Fruit fly (Drosophila melanogaster) whole organism, embryonic: ENCODE results near the gene sick.

Experiments used
- CG10209 ChIP-seq: fragments of 200-800 bp; sonication (Bioruptor generic); optimal IDR thresholded peaks from 3 replicates; lab custom pipeline; 2017; ENCODE audit warnings: missing biosample characterization, mild to moderate bottlenecking, missing genetic modification characterization, missing genetic modification reagents
- CG11504 ChIP-seq: fragments of 200-800 bp; sonication (Bioruptor generic); optimal IDR thresholded peaks from 3 replicates; lab custom pipeline; 2019; ENCODE audit warnings: missing biosample characterization, mild to moderate bottlenecking, missing genetic modification characterization, moderate library complexity
- CG12236 ChIP-seq: fragments of 200-800 bp; sonication (Bioruptor generic); optimal IDR thresholded peaks from 2 replicates; lab custom pipeline; 2016; ENCODE audit warnings: missing biosample characterization, missing genetic modification characterization
- CG13296 ChIP-seq: fragments of 200-800 bp; sonication (Bioruptor generic); optimal IDR thresholded peaks from 3 replicates; lab custom pipeline; 2018; ENCODE audit warnings: missing biosample characterization, mild to moderate bottlenecking, missing genetic modification characterization
- CG13894 ChIP-seq: fragments of 200-800 bp; sonication (Bioruptor generic); optimal IDR thresholded peaks from 3 replicates; lab custom pipeline; 2018; ENCODE audit warnings: missing biosample characterization, mild to moderate bottlenecking, missing genetic modification characterization, moderate library complexity
- CG14441 ChIP-seq: fragments of 200-800 bp; sonication (Bioruptor generic); IDR thresholded peaks from 2 replicates; pipeline ENCODE4 v1.3.6; 2022; ENCODE audit warnings: missing biosample characterization, missing genetic modification characterization
- CG16815 ChIP-seq: fragments of 200-800 bp; sonication (Bioruptor generic); optimal IDR thresholded peaks from 3 replicates; lab custom pipeline; 2017; ENCODE audit warnings: missing biosample characterization, mild to moderate bottlenecking, missing genetic modification characterization
- CG17385 ChIP-seq: fragments of 200-800 bp; sonication (Bioruptor generic); optimal IDR thresholded peaks from 3 replicates; lab custom pipeline; 2018; ENCODE audit warnings: missing biosample characterization, mild to moderate bottlenecking, missing genetic modification characterization
- CG17612 ChIP-seq: fragments of 200-800 bp; sonication (Bioruptor generic); IDR thresholded peaks from 2 replicates; pipeline ENCODE4 v1.3.6; 2022; ENCODE audit warnings: missing biosample characterization, missing genetic modification characterization
- CG17802 ChIP-seq: fragments of 200-800 bp; sonication (Bioruptor generic); optimal IDR thresholded peaks from 2 replicates; lab custom pipeline; 2018; ENCODE audit warnings: missing biosample characterization, mild to moderate bottlenecking, missing genetic modification characterization, moderate library complexity
- CG17912 ChIP-seq: fragments of 200-800 bp; sonication (Bioruptor generic); optimal IDR thresholded peaks from 2 replicates; lab custom pipeline; 2018; ENCODE audit warnings: missing biosample characterization, mild to moderate bottlenecking, missing genetic modification characterization
- CG18599 ChIP-seq: fragments of 200-800 bp; sonication (Bioruptor generic); optimal IDR thresholded peaks from 3 replicates; lab custom pipeline; 2017; ENCODE audit warnings: missing biosample characterization, missing genetic modification characterization, mild to moderate bottlenecking, moderate library complexity, missing genetic modification reagents
- CG2120 ChIP-seq: fragments of 200-800 bp; sonication (Bioruptor generic); optimal IDR thresholded peaks from 3 replicates; lab custom pipeline; 2016; ENCODE audit warnings: missing biosample characterization, missing genetic modification characterization
- CG2199 ChIP-seq: fragments of 200-800 bp; sonication (Bioruptor generic); IDR thresholded peaks from 3 replicates; pipeline ENCODE4 v1.3.6; 2022; ENCODE audit warnings: missing biosample characterization, missing genetic modification characterization
- CG2202 ChIP-seq: fragments of 200-800 bp; sonication (Bioruptor generic); optimal IDR thresholded peaks from 2 replicates; lab custom pipeline; 2018; ENCODE audit warnings: missing biosample characterization, mild to moderate bottlenecking, missing genetic modification characterization
- CG2712 ChIP-seq: fragments of 200-800 bp; optimal IDR thresholded peaks from 3 replicates; lab custom pipeline; 2019; ENCODE audit warnings: missing biosample characterization, mild to moderate bottlenecking, missing genetic modification characterization, moderate library complexity
- CG32772 ChIP-seq: fragments of 200-800 bp; sonication (Bioruptor generic); IDR thresholded peaks from 2 replicates; pipeline ENCODE4 v1.3.6; 2022; ENCODE audit warnings: missing biosample characterization, missing genetic modification characterization
- CG4820 ChIP-seq: fragments of 200-800 bp; sonication (Bioruptor generic); optimal IDR thresholded peaks from 3 replicates; lab custom pipeline; 2016; ENCODE audit warnings: missing biosample characterization, missing genetic modification characterization
- CG6254 ChIP-seq: fragments of 200-800 bp; sonication (Bioruptor generic); optimal IDR thresholded peaks from 3 replicates; lab custom pipeline; 2017; ENCODE audit warnings: mild to moderate bottlenecking, missing biosample characterization, missing genetic modification reagents, missing genetic modification characterization
- CG7271 ChIP-seq: fragments of 200-800 bp; sonication (Bioruptor generic); optimal IDR thresholded peaks from 2 replicates; lab custom pipeline; 2018; ENCODE audit warnings: missing biosample characterization, mild to moderate bottlenecking, missing genetic modification characterization, moderate library complexity
- D ChIP-seq, 2 experiments: fragments of 200-800 bp in 1 of 2; fragments of >200 bp in 1 of 2; sonication (Bioruptor generic) in 1 of 2; optimal IDR thresholded peaks; 2 replicates in 1 of 2; 3 replicates in 1 of 2; lab custom pipeline; 2017; ENCODE audit warnings: mild to moderate bottlenecking in 1 of 2, missing biosample characterization in 1 of 2, missing genetic modification characterization in 1 of 2, missing genetic modification reagents in 1 of 2
- Doc3 ChIP-seq: fragments of 200-800 bp; sonication (Bioruptor generic); IDR thresholded peaks from 3 replicates; pipeline ENCODE4 v1.3.6; 2022; ENCODE audit warnings: missing biosample characterization, missing genetic modification characterization; ENCODE audit not compliant: partially characterized antibody
- Elba2 ChIP-seq: fragments of 200-800 bp; sonication (Bioruptor generic); optimal IDR thresholded peaks from 3 replicates; lab custom pipeline; 2016; ENCODE audit warnings: missing biosample characterization, missing genetic modification characterization
- Ets97D ChIP-seq: fragments of 200-800 bp; sonication (Bioruptor generic); optimal IDR thresholded peaks from 3 replicates; lab custom pipeline; 2016; ENCODE audit warnings: missing biosample characterization, missing genetic modification characterization
- Hr51 ChIP-seq, 2 experiments: fragments of 200-800 bp; sonication (Bioruptor generic); optimal IDR thresholded peaks; 2 replicates in 1 of 2; 3 replicates in 1 of 2; lab custom pipeline; 2016 to 2018; ENCODE audit warnings: missing biosample characterization in 2 of 2, missing genetic modification characterization in 2 of 2, mild to moderate bottlenecking in 1 of 2, moderate library complexity in 1 of 2
- Opbp ChIP-seq: fragments of 200-800 bp; sonication (Bioruptor generic); IDR thresholded peaks from 3 replicates; pipeline ENCODE4 v1.3.6; 2022; ENCODE audit warnings: missing biosample characterization, missing genetic modification characterization; ENCODE audit not compliant: partially characterized antibody
- Rx ChIP-seq: fragments of 200-800 bp; sonication (Bioruptor generic); IDR thresholded peaks from 2 replicates; pipeline ENCODE4 v1.3.6; 2022; ENCODE audit warnings: missing biosample characterization, missing genetic modification characterization
- Side ChIP-seq: fragments of 200-800 bp; sonication (Bioruptor generic); optimal IDR thresholded peaks from 2 replicates; lab custom pipeline; 2016; ENCODE audit warnings: missing biosample characterization, missing genetic modification characterization
- bigmax ChIP-seq: fragments of 200-800 bp; sonication (Bioruptor generic); optimal IDR thresholded peaks from 2 replicates; lab custom pipeline; 2018; ENCODE audit warnings: missing biosample characterization, mild to moderate bottlenecking, missing genetic modification characterization
- chinmo ChIP-seq: fragments of 200-800 bp; sonication (Bioruptor generic); IDR thresholded peaks from 4 replicates; pipeline ENCODE4 v1.3.6; 2022; ENCODE audit warnings: missing biosample characterization, missing genetic modification characterization; ENCODE audit not compliant: partially characterized antibody
- chn ChIP-seq: fragments of 200-800 bp; sonication (Bioruptor generic); optimal IDR thresholded peaks from 2 replicates; lab custom pipeline; 2016; ENCODE audit warnings: missing biosample characterization, missing genetic modification characterization
- dysf ChIP-seq: fragments of 200-800 bp; sonication (Bioruptor generic); IDR thresholded peaks from 3 replicates; pipeline ENCODE4 v1.3.6; 2022; ENCODE audit warnings: missing biosample characterization, missing genetic modification characterization
- emc ChIP-seq: fragments of 200-800 bp; sonication (Bioruptor generic); optimal IDR thresholded peaks from 2 replicates; lab custom pipeline; 2016; ENCODE audit warnings: missing biosample characterization, missing genetic modification characterization
- fd96Cb ChIP-seq: fragments of 200-800 bp; sonication (Bioruptor generic); optimal IDR thresholded peaks from 2 replicates; lab custom pipeline; 2018; ENCODE audit warnings: missing biosample characterization, mild to moderate bottlenecking, missing genetic modification characterization, moderate library complexity
- gcm2 ChIP-seq: fragments of 200-800 bp; sonication (Bioruptor generic); optimal IDR thresholded peaks from 2 replicates; lab custom pipeline; 2016; ENCODE audit warnings: missing biosample characterization, missing genetic modification characterization
- hkb ChIP-seq, 2 experiments: fragments of 200-800 bp in 1 of 2; fragments of >200 bp in 1 of 2; sonication (Bioruptor generic) in 1 of 2; IDR thresholded peaks in 1 of 2; optimal IDR thresholded peaks in 1 of 2; 2 replicates each; pipeline versions ENCODE4 v1.3.6 to Lab custom; 2017 to 2022; ENCODE audit warnings: missing biosample characterization in 1 of 2, missing genetic modification characterization in 1 of 2
- insv ChIP-seq, 2 experiments: fragments of 200-800 bp; sonication (Bioruptor generic); optimal IDR thresholded peaks; 3 replicates each; lab custom pipeline; 2016 to 2018; ENCODE audit warnings: missing biosample characterization in 2 of 2, missing genetic modification characterization in 2 of 2
- lola ChIP-seq, 3 experiments: fragments of >200 bp in 2 of 3; fragments of 200-800 bp in 1 of 3; sonication (Bioruptor generic) in 1 of 3; optimal IDR thresholded peaks; 2 replicates each; lab custom pipeline; 2017 to 2019; ENCODE audit warnings: missing biosample characterization in 3 of 3, missing genetic modification characterization in 3 of 3, mild to moderate bottlenecking in 1 of 3, moderate library complexity in 1 of 3
- onecut ChIP-seq: fragments of 200-800 bp; sonication (Bioruptor generic); IDR thresholded peaks from 2 replicates; pipeline ENCODE4 v1.3.6; 2022; ENCODE audit warnings: missing biosample characterization, missing genetic modification characterization
- pan ChIP-seq, 4 experiments: fragments of >200 bp in 3 of 4; fragments of 200-800 bp in 1 of 4; sonication (Bioruptor generic) in 1 of 4; optimal IDR thresholded peaks in 3 of 4; IDR thresholded peaks in 1 of 4; 2 replicates each; pipeline versions ENCODE4 v1.3.6 to Lab custom; 2017 to 2022; ENCODE audit warnings: missing biosample characterization in 2 of 4, missing genetic modification characterization in 2 of 4, mixed read lengths in 1 of 4
- rib ChIP-seq: fragments of 200-800 bp; sonication (Bioruptor generic); IDR thresholded peaks from 2 replicates; pipeline ENCODE4 v1.3.6; 2022; ENCODE audit warnings: missing biosample characterization, missing genetic modification characterization
- sima ChIP-seq: fragments of 200-800 bp; sonication (Bioruptor generic); optimal IDR thresholded peaks from 2 replicates; lab custom pipeline; 2016; ENCODE audit warnings: missing biosample characterization, missing genetic modification characterization
- sqz ChIP-seq: fragments of 200-800 bp; sonication (Bioruptor generic); optimal IDR thresholded peaks from 3 replicates; lab custom pipeline; 2018; ENCODE audit warnings: missing biosample characterization, mild to moderate bottlenecking, missing genetic modification characterization
- ssp ChIP-seq: fragments of 200-800 bp; sonication (Bioruptor generic); IDR thresholded peaks from 2 replicates; pipeline ENCODE4 v1.3.6; 2022; ENCODE audit warnings: missing biosample characterization, missing genetic modification characterization
- sug ChIP-seq: fragments of 200-800 bp; optimal IDR thresholded peaks from 2 replicates; lab custom pipeline; 2019; ENCODE audit warnings: missing biosample characterization, mild to moderate bottlenecking, missing genetic modification characterization, moderate library complexity
- zfh2 ChIP-seq: fragments of 200-800 bp; sonication (Bioruptor generic); optimal IDR thresholded peaks from 2 replicates; lab custom pipeline; 2016; ENCODE audit warnings: missing biosample characterization, missing genetic modification characterization

sick gene

DNA sequence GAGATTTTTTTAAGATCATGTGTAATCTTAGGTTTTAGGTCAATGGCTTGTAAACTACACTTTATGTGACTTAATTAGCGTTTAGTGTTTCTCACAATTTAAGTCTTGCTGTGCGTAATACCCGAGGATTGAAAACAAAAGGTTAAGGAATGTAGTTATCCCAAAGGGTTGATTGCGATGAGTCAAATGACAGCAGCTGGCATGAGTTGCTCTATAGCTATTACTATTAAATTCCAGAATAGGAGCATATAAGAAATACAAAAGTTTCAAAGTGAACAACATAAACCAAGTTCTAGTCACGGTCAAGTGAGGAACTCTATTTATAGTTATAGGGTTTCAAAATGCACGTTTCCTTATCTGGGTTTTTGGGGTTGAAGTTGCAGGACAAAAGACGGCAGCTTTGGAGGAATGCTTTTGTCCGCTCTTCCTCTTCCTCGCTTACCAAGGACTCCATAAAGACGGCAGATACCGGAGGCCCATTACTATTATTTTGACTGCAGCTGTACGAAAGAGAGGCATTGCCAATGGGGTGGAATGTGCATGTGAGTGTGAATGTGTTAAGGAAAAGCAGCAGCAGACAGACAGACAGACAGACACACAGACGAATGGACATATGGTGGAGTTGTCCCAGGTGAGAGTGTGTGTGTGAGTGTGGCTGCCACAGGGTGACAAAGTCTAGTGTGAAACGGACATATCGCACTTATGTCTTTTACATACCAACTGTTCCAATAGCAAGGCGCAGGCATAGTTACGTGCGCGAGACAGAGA lies 5.4 kb upstream of the sick start (continued):
- TF ChIP-seq CG6254 (GFP tag; lab: Kevin White, UChicago) = peak; percentile 92
- TF ChIP-seq CG17385 = peak; percentile 78
- TF ChIP-seq Opbp (GFP tag; lab: Robert Waterston, UW) = peak; percentile 35; the same call in 1 of the 3 replicates
- no peak for TF ChIP-seq Ets97D (GFP tag; lab: Kevin White, UChicago)
- TF ChIP-seq sug (tag; lab: Kevin White, UChicago) = no peak
- peak in 1 of 2 experiments; percentile 6 for TF ChIP-seq insv (GFP tag; optimal IDR thresholded peaks at IDR 0.05; lab: Kevin White, UChicago)
- TF ChIP-seq CG14441 = no peak
- peak; percentile 12 for TF ChIP-seq CG13894
- no peak for TF ChIP-seq zfh2 (GFP tag; lab: Kevin White, UChicago)
- TF ChIP-seq CG12236 = no peak
- TF ChIP-seq bigmax = no peak
- no peak for TF ChIP-seq hkb (optimal IDR thresholded peaks at IDR 0.05; lab: Kevin White, UChicago)
- TF ChIP-seq hkb (GFP tag; IDR thresholded peaks at IDR 0.05; lab: Robert Waterston, UW) = no peak
- TF ChIP-seq chinmo (GFP tag; lab: Robert Waterston, UW) = 0 out of 4 replicates have a peak, but pooled peaks have one; percentile 55
- TF ChIP-seq CG11504 (tag; lab: Kevin White, UChicago) = peak; percentile 34
- no peak for TF ChIP-seq CG32772 (GFP tag; lab: Robert Waterston, UW)
- no peak for TF ChIP-seq CG17612 (GFP tag; lab: Robert Waterston, UW)
- no peak for TF ChIP-seq Hr51 (GFP tag; optimal IDR thresholded peaks at IDR 0.05; lab: Kevin White, UChicago)
- no peak for TF ChIP-seq chn (GFP tag; lab: Kevin White, UChicago)
- TF ChIP-seq CG17802 (tag; lab: Kevin White, UChicago) = peak; percentile 79
- TF ChIP-seq gcm2 (GFP tag; lab: Kevin White, UChicago) = no peak
- TF ChIP-seq CG2712 (tag; lab: Kevin White, UChicago) = peak; percentile 1
- TF ChIP-seq CG7271 (tag; lab: Kevin White, UChicago) = no peak
- TF ChIP-seq lola (GFP tag; optimal IDR thresholded peaks at IDR 0.05; lab: Kevin White, UChicago) = peak in 2 of 3 experiments; percentile 11 to 95
- peak; percentile 1 for TF ChIP-seq Elba2 (GFP tag; lab: Kevin White, UChicago)
- no peak for TF ChIP-seq Doc3 (GFP tag; lab: Robert Waterston, UW)
- TF ChIP-seq ssp (GFP tag; lab: Robert Waterston, UW) = peak; percentile 95
- 0 out of 2 replicates have a peak, but pooled peaks have one; percentile 21 for TF ChIP-seq rib (GFP tag; lab: Robert Waterston, UW)
- no peak for TF ChIP-seq Side
- TF ChIP-seq D (optimal IDR thresholded peaks at IDR 0.05; lab: Kevin White, UChicago) = no peak
- TF ChIP-seq D (GFP tag; optimal IDR thresholded peaks at IDR 0.05; lab: Kevin White, UChicago) = peak; percentile 30
- TF ChIP-seq fd96Cb (tag; lab: Kevin White, UChicago) = no peak
- TF ChIP-seq CG10209 (GFP tag; lab: Kevin White, UChicago) = peak; percentile 39
- TF ChIP-seq emc = no peak
- no peak for TF ChIP-seq CG2120 (GFP tag; lab: Kevin White, UChicago)
- TF ChIP-seq CG17912 (GFP tag; lab: Kevin White, UChicago) = no peak
- no peak for TF ChIP-seq CG13296
- TF ChIP-seq Rx = no peak
- no peak for TF ChIP-seq CG16815 (GFP tag; lab: Kevin White, UChicago)
- peak; percentile 15 for TF ChIP-seq CG18599 (GFP tag; lab: Kevin White, UChicago)
- no peak for TF ChIP-seq CG4820 (GFP tag; lab: Kevin White, UChicago)
- 0 out of 3 replicates have a peak, but pooled peaks have one; percentile 65 for TF ChIP-seq CG2199
- 0 out of 2 replicates have a peak, but pooled peaks have one; percentile 18 for TF ChIP-seq onecut (GFP tag; lab: Robert Waterston, UW)
- TF ChIP-seq dysf (GFP tag; lab: Robert Waterston, UW) = 0 out of 3 replicates have a peak, but pooled peaks have one; percentile 6
- no peak for TF ChIP-seq CG2202 (tag; lab: Kevin White, UChicago)
- no peak for TF ChIP-seq pan (optimal IDR thresholded peaks at IDR 0.05; lab: Kevin White, UChicago)
- no peak for TF ChIP-seq pan (GFP tag; optimal IDR thresholded peaks at IDR 0.05 in 1 of 2, IDR thresholded peaks at IDR 0.05 in 1 of 2)
- peak; percentile 81 for TF ChIP-seq sqz (GFP tag; lab: Kevin White, UChicago)
- TF ChIP-seq sima = no peak
